Worm (Caenorhabditis elegans) whole organism, early embryonic: ENCODE results near the gene dpy-26.

Experiments used
- B0310.2 ChIP-seq: sonication (generic microtip); optimal IDR thresholded peaks from 2 replicates; lab custom pipeline; 2016; ENCODE audit warnings: mild to moderate bottlenecking, missing genetic modification characterization, missing compliant biosample characterization
- F13C5.2 ChIP-seq: sonication (generic microtip); optimal IDR thresholded peaks from 2 replicates; lab custom pipeline; 2017; ENCODE audit warnings: mild to moderate bottlenecking, missing genetic modification characterization, inconsistent platforms, missing compliant biosample characterization
- aly-1 ChIP-seq: sonication (generic microtip); optimal IDR thresholded peaks from 2 replicates; lab custom pipeline; 2016; ENCODE audit warnings: missing genetic modification characterization, missing compliant biosample characterization
- ama-1 ChIP-seq: fragments of 150-350 bp; optimal IDR thresholded peaks from 2 replicates; lab custom pipeline; 2014
- ceh-36 ChIP-seq: sonication (generic microtip); optimal IDR thresholded peaks from 2 replicates; lab custom pipeline; 2016; ENCODE audit warnings: missing genetic modification characterization, inconsistent platforms, missing compliant biosample characterization
- ets-7 ChIP-seq: sonication (generic microtip); optimal IDR thresholded peaks from 2 replicates; lab custom pipeline; 2016; ENCODE audit warnings: missing genotype, missing genetic modification characterization, missing compliant biosample characterization
- flt-1 ChIP-seq: fragments of 200-800 bp; sonication (Bioruptor generic); IDR thresholded peaks from 2 replicates; pipeline ENCODE4 v1.3.6; 2022; ENCODE audit warnings: missing genetic modification characterization, missing compliant biosample characterization
- hmbx-1 ChIP-seq: sonication (generic microtip); optimal IDR thresholded peaks from 2 replicates; lab custom pipeline; 2016; ENCODE audit warnings: mild to moderate bottlenecking, missing genetic modification characterization, missing compliant biosample characterization
- hmg-4 ChIP-seq: fragments of 200-800 bp; sonication (Bioruptor generic); optimal IDR thresholded peaks from 2 replicates; lab custom pipeline; 2018; ENCODE audit warnings: mild to moderate bottlenecking, missing genetic modification characterization, missing compliant biosample characterization
- pes-1 ChIP-seq: fragments of 200-800 bp; sonication (Bioruptor generic); IDR thresholded peaks from 2 replicates; pipeline ENCODE4 v1.3.6; 2022; ENCODE audit warnings: missing genetic modification reagents, missing genetic modification characterization, missing compliant biosample characterization
- scrt-1 ChIP-seq: fragments of 200-800 bp; sonication (Bioruptor generic); IDR thresholded peaks from 2 replicates; pipeline ENCODE4 v1.3.6; 2022; ENCODE audit warnings: missing genetic modification characterization, missing compliant biosample characterization
- tra-4 ChIP-seq: sonication (generic microtip); optimal IDR thresholded peaks from 2 replicates; lab custom pipeline; 2017; ENCODE audit warnings: missing genetic modification characterization, missing compliant biosample characterization

- no peak for TF ChIP-seq ceh-36 (tag; lab: Kevin White, UChicago)
- no peak for TF ChIP-seq tra-4 (tag; lab: Kevin White, UChicago)
- TF ChIP-seq flt-1 = no peak
- no peak for TF ChIP-seq pes-1 (GFP tag; lab: Robert Waterston, UW)
- no peak for TF ChIP-seq hmbx-1
- no peak for TF ChIP-seq ama-1
- TF ChIP-seq ets-7 = no peak
- no peak for TF ChIP-seq F13C5.2 (tag; lab: Kevin White, UChicago)
- no peak for TF ChIP-seq B0310.2 (tag; lab: Kevin White, UChicago)
- TF ChIP-seq aly-1 = no peak
- no peak for TF ChIP-seq hmg-4 (GFP tag; lab: Kevin White, UChicago)
- no peak for TF ChIP-seq scrt-1
Observed at ce11 chrIV:12398437-12398836, 52.7 kb downstream of the dpy-26 start, which contains the start of gene acs-20.
